Fruit fly (Drosophila melanogaster) whole organism, embryonic: ENCODE data around the gene CG7054.

Experiments
- BtbVII ChIP-seq: fragments of 200-800 bp; sonication (Bioruptor generic); optimal IDR thresholded peaks from 3 replicates; lab custom pipeline; 2017; ENCODE audit warnings: missing biosample characterization, mild to moderate bottlenecking, missing genetic modification characterization
- CG10654 ChIP-seq: fragments of 200-800 bp; sonication (Bioruptor generic); optimal IDR thresholded peaks from 2 replicates; lab custom pipeline; 2016; ENCODE audit warnings: missing biosample characterization, missing genetic modification characterization
- CG16779 ChIP-seq: fragments of 200-800 bp; sonication (Bioruptor generic); IDR thresholded peaks from 2 replicates; pipeline ENCODE4 v1.3.6; 2022; ENCODE audit warnings: missing biosample characterization, missing genetic modification characterization
- CG17186 ChIP-seq: fragments of 200-800 bp; sonication (Bioruptor generic); optimal IDR thresholded peaks from 3 replicates; lab custom pipeline; 2017; ENCODE audit warnings: missing biosample characterization, missing genetic modification reagents, missing genetic modification characterization
- CG17361 ChIP-seq: fragments of 200-800 bp; sonication (Bioruptor generic); IDR thresholded peaks from 3 replicates; pipeline ENCODE4 v1.3.6; 2022; ENCODE audit warnings: missing biosample characterization, missing genetic modification characterization
- CG17829 ChIP-seq: fragments of 200-800 bp; optimal IDR thresholded peaks from 2 replicates; lab custom pipeline; 2019; ENCODE audit warnings: missing biosample characterization, mild to moderate bottlenecking, missing genetic modification characterization, moderate library complexity
- CG30403 ChIP-seq: fragments of 200-800 bp; sonication (Bioruptor generic); optimal IDR thresholded peaks from 3 replicates; lab custom pipeline; 2016; ENCODE audit warnings: missing biosample characterization, missing genetic modification characterization
- CG31224 ChIP-seq: fragments of 200-800 bp; sonication (Bioruptor generic); IDR thresholded peaks from 2 replicates; pipeline ENCODE4 v1.3.6; 2022; ENCODE audit warnings: missing biosample characterization, missing genetic modification characterization
- CG3407 ChIP-seq: fragments of 200-800 bp; sonication (Bioruptor generic); optimal IDR thresholded peaks from 2 replicates; lab custom pipeline; 2018; ENCODE audit warnings: missing biosample characterization, mild to moderate bottlenecking, missing genetic modification characterization
- CG34224 ChIP-seq: fragments of 200-800 bp; sonication (Bioruptor generic); IDR thresholded peaks from 3 replicates; pipeline ENCODE4 v1.3.6; 2022; ENCODE audit warnings: missing biosample characterization, missing genetic modification characterization; ENCODE audit not compliant: partially characterized antibody
- CG8388 ChIP-seq: fragments of 200-800 bp; sonication (Bioruptor generic); optimal IDR thresholded peaks from 2 replicates; lab custom pipeline; 2019; ENCODE audit warnings: missing biosample characterization, mild to moderate bottlenecking, missing genetic modification characterization, moderate library complexity
- CG9932 ChIP-seq: fragments of 200-800 bp; sonication (Bioruptor generic); IDR thresholded peaks from 2 replicates; pipeline ENCODE4 v1.3.6; 2022; ENCODE audit warnings: missing biosample characterization, missing genetic modification characterization
- Camta ChIP-seq: fragments of 200-800 bp; sonication (Bioruptor generic); optimal IDR thresholded peaks from 2 replicates; lab custom pipeline; 2016; ENCODE audit warnings: missing biosample characterization, missing genetic modification characterization
- Dad ChIP-seq: fragments of 200-800 bp; sonication (Bioruptor generic); optimal IDR thresholded peaks from 3 replicates; lab custom pipeline; 2016; ENCODE audit warnings: missing biosample characterization, missing genetic modification characterization
- Dll ChIP-seq: fragments of 200-800 bp; sonication (Bioruptor generic); IDR thresholded peaks from 4 replicates; pipeline ENCODE4 v1.3.6; 2022; ENCODE audit warnings: missing biosample characterization, missing genetic modification characterization; ENCODE audit not compliant: partially characterized antibody
- E2f1 ChIP-seq: fragments of 200-800 bp; sonication (Bioruptor generic); IDR thresholded peaks from 2 replicates; pipeline ENCODE4 v1.3.6; 2022; ENCODE audit warnings: missing biosample characterization, missing genetic modification characterization
- Eip74EF ChIP-seq, 2 experiments: fragments of 200-800 bp in 1 of 2; fragments of >200 bp in 1 of 2; sonication (Bioruptor generic) in 1 of 2; optimal IDR thresholded peaks; 2 replicates each; lab custom pipeline; 2017 to 2019; ENCODE audit warnings: missing biosample characterization in 2 of 2, missing genetic modification characterization in 2 of 2, mild to moderate bottlenecking in 1 of 2, moderate library complexity in 1 of 2
- HLH54F ChIP-seq: fragments of 200-800 bp; sonication (Bioruptor generic); optimal IDR thresholded peaks from 3 replicates; lab custom pipeline; 2016; ENCODE audit warnings: missing biosample characterization, missing genetic modification characterization
- Hmr ChIP-seq: fragments of 200-800 bp; sonication (Bioruptor generic); optimal IDR thresholded peaks from 3 replicates; lab custom pipeline; 2017; ENCODE audit warnings: mild to moderate bottlenecking, missing biosample characterization, missing genetic modification reagents, missing genetic modification characterization
- Hmx ChIP-seq: fragments of 200-800 bp; sonication (Bioruptor generic); optimal IDR thresholded peaks from 2 replicates; lab custom pipeline; 2016; ENCODE audit warnings: missing biosample characterization, missing genetic modification characterization
- Hsf ChIP-seq: fragments of 200-800 bp; sonication (Bioruptor generic); optimal IDR thresholded peaks from 3 replicates; lab custom pipeline; 2016; ENCODE audit warnings: missing biosample characterization, missing genetic modification characterization
- Lhr ChIP-seq: fragments of 200-800 bp; sonication (Bioruptor generic); optimal IDR thresholded peaks from 3 replicates; lab custom pipeline; 2017; ENCODE audit warnings: mild to moderate bottlenecking, missing biosample characterization, missing genetic modification reagents, missing genetic modification characterization
- Lpt ChIP-seq: fragments of >200 bp; optimal IDR thresholded peaks from 2 replicates; lab custom pipeline; 2018; ENCODE audit warnings: missing biosample characterization, missing genetic modification characterization
- MBD-R2 ChIP-seq: fragments of 200-800 bp; sonication (Bioruptor generic); IDR thresholded peaks from 2 replicates; pipeline ENCODE4 v1.3.6; 2022; ENCODE audit warnings: missing biosample characterization, missing genetic modification characterization
- Oaz ChIP-seq: fragments of 200-800 bp; sonication (Bioruptor generic); IDR thresholded peaks from 2 replicates; pipeline ENCODE4 v1.3.6; 2022; ENCODE audit warnings: missing biosample characterization, missing genetic modification characterization
- Oli ChIP-seq: fragments of 200-800 bp; sonication (Bioruptor generic); optimal IDR thresholded peaks from 2 replicates; lab custom pipeline; 2018; ENCODE audit warnings: missing biosample characterization, mild to moderate bottlenecking, missing genetic modification characterization, moderate library complexity
- Pdp1 ChIP-seq, 2 experiments: fragments of 200-800 bp; sonication (Bioruptor generic); optimal IDR thresholded peaks; 3 replicates each; lab custom pipeline; 2016; ENCODE audit warnings: missing biosample characterization in 2 of 2, missing genetic modification characterization in 2 of 2, mild to moderate bottlenecking in 1 of 2, moderate library complexity in 1 of 2
- ara ChIP-seq: fragments of 200-800 bp; sonication (Bioruptor generic); IDR thresholded peaks from 2 replicates; pipeline ENCODE4 v1.3.6; 2022; ENCODE audit warnings: missing biosample characterization, missing genetic modification characterization
- bigmax ChIP-seq: fragments of 200-800 bp; sonication (Bioruptor generic); optimal IDR thresholded peaks from 2 replicates; lab custom pipeline; 2018; ENCODE audit warnings: missing biosample characterization, mild to moderate bottlenecking, missing genetic modification characterization
- cg ChIP-seq: fragments of 200-800 bp; sonication (Bioruptor generic); optimal IDR thresholded peaks from 3 replicates; lab custom pipeline; 2019; ENCODE audit warnings: missing biosample characterization, mild to moderate bottlenecking, missing genetic modification characterization, moderate library complexity
- croc ChIP-seq: fragments of 200-800 bp; sonication (Bioruptor generic); conservative IDR thresholded peaks from 3 replicates; pipeline ENCODE4 v1.3.6; 2022; ENCODE audit warnings: missing biosample characterization, missing genetic modification characterization
- fd102C ChIP-seq: fragments of 200-800 bp; sonication (Bioruptor generic); optimal IDR thresholded peaks from 2 replicates; lab custom pipeline; 2018; ENCODE audit warnings: missing biosample characterization, mild to moderate bottlenecking, missing genetic modification characterization, moderate library complexity
- gfzf ChIP-seq: fragments of 200-800 bp; sonication (Bioruptor generic); optimal IDR thresholded peaks from 2 replicates; lab custom pipeline; 2016; ENCODE audit warnings: missing biosample characterization, mild to moderate bottlenecking, missing genetic modification characterization, moderate library complexity
- grn ChIP-seq: fragments of 200-800 bp; sonication (Bioruptor generic); optimal IDR thresholded peaks from 3 replicates; lab custom pipeline; 2017; ENCODE audit warnings: missing biosample characterization, missing genetic modification characterization
- gsb ChIP-seq: fragments of 200-800 bp; sonication (Bioruptor generic); IDR thresholded peaks from 2 replicates; pipeline ENCODE4 v1.3.6; 2022; ENCODE audit warnings: missing biosample characterization, missing genetic modification characterization
- h ChIP-seq: fragments of >200 bp; optimal IDR thresholded peaks from 2 replicates; lab custom pipeline; 2017
- insv ChIP-seq, 2 experiments: fragments of 200-800 bp; sonication (Bioruptor generic); optimal IDR thresholded peaks; 3 replicates each; lab custom pipeline; 2016 to 2018; ENCODE audit warnings: missing biosample characterization in 2 of 2, missing genetic modification characterization in 2 of 2
- jing ChIP-seq: fragments of 200-800 bp; sonication (Bioruptor generic); optimal IDR thresholded peaks from 2 replicates; lab custom pipeline; 2018; ENCODE audit warnings: missing biosample characterization, mild to moderate bottlenecking, missing genetic modification characterization
- jumu ChIP-seq: fragments of 200-800 bp; sonication (Bioruptor generic); optimal IDR thresholded peaks from 3 replicates; lab custom pipeline; 2016; ENCODE audit warnings: missing biosample characterization, missing genetic modification characterization
- lbe ChIP-seq: fragments of 200-800 bp; sonication (Bioruptor generic); optimal IDR thresholded peaks from 2 replicates; lab custom pipeline; 2016; ENCODE audit warnings: missing biosample characterization, mild to moderate bottlenecking, missing genetic modification characterization
- lov ChIP-seq, 2 experiments: fragments of 200-800 bp in 1 of 2; fragments of >200 bp in 1 of 2; sonication (Bioruptor generic) in 1 of 2; IDR thresholded peaks in 1 of 2; optimal IDR thresholded peaks in 1 of 2; 2 replicates in 1 of 2; 3 replicates in 1 of 2; pipeline versions ENCODE4 v1.3.6 to Lab custom; 2017 to 2022; ENCODE audit warnings: missing biosample characterization in 1 of 2, missing genetic modification characterization in 1 of 2
- nau ChIP-seq: fragments of 200-800 bp; sonication (Bioruptor generic); optimal IDR thresholded peaks from 3 replicates; lab custom pipeline; 2017; ENCODE audit warnings: missing biosample characterization, mild to moderate bottlenecking, missing genetic modification characterization, missing genetic modification reagents
- peb ChIP-seq: fragments of 200-800 bp; sonication (Bioruptor generic); IDR thresholded peaks from 2 replicates; pipeline ENCODE4 v1.3.6; 2022; ENCODE audit warnings: missing biosample characterization, missing genetic modification characterization
- pho ChIP-seq: fragments of 200-800 bp; sonication (Bioruptor generic); optimal IDR thresholded peaks from 2 replicates; lab custom pipeline; 2016; ENCODE audit warnings: missing biosample characterization, missing genetic modification characterization
- sima ChIP-seq: fragments of 200-800 bp; sonication (Bioruptor generic); optimal IDR thresholded peaks from 2 replicates; lab custom pipeline; 2016; ENCODE audit warnings: missing biosample characterization, missing genetic modification characterization
- slou ChIP-seq: fragments of 200-800 bp; sonication (Bioruptor generic); optimal IDR thresholded peaks from 3 replicates; lab custom pipeline; 2016; ENCODE audit warnings: missing biosample characterization, missing genetic modification characterization
- sob ChIP-seq: fragments of 200-800 bp; sonication (Bioruptor generic); IDR thresholded peaks from 2 replicates; pipeline ENCODE4 v1.3.6; 2022; ENCODE audit warnings: missing biosample characterization, missing genetic modification characterization
- tin ChIP-seq: fragments of 200-800 bp; sonication (Bioruptor generic); optimal IDR thresholded peaks from 3 replicates; lab custom pipeline; 2016; ENCODE audit warnings: missing biosample characterization, missing genetic modification characterization
- tup ChIP-seq: fragments of 200-800 bp; sonication (Bioruptor generic); optimal IDR thresholded peaks from 2 replicates; lab custom pipeline; 2016; ENCODE audit warnings: missing biosample characterization, mild to moderate bottlenecking, missing genetic modification characterization, moderate library complexity
- twi ChIP-seq: fragments of 200-800 bp; optimal IDR thresholded peaks from 2 replicates; lab custom pipeline; 2019; ENCODE audit warnings: missing biosample characterization, mild to moderate bottlenecking, missing genetic modification characterization, moderate library complexity
- zfh1 ChIP-seq: fragments of 200-800 bp; sonication (Bioruptor generic); IDR thresholded peaks from 3 replicates; pipeline ENCODE4 v1.3.6; 2022; ENCODE audit warnings: missing biosample characterization, missing genetic modification characterization

CG7054 gene

dm6 chr3R:22421618-22422017 lies 43.2 kb upstream of the CG7054 start (continued):
- TF ChIP-seq insv (GFP tag; optimal IDR thresholded peaks at IDR 0.05; lab: Kevin White, UChicago) (no peak), E2f1 (GFP tag; lab: Robert Waterston, UW) (peak; percentile 80), Oli (tag; lab: Kevin White, UChicago) (no peak), MBD-R2 (GFP tag; lab: Robert Waterston, UW) (peak; percentile 54; the same call in 1 of the 2 replicates), Hsf (peak; percentile 23), CG10654 (peak; percentile 3), tup (GFP tag; lab: Kevin White, UChicago) (no peak), jing (no peak), h (lab: Kevin White, UChicago) (no peak), gfzf (no peak), CG17186 (GFP tag; lab: Kevin White, UChicago) (no peak), CG34224 (GFP tag; lab: Robert Waterston, UW) (no peak), CG30403 (GFP tag; lab: Kevin White, UChicago) (peak; percentile 62), CG3407 (GFP tag; lab: Kevin White, UChicago) (no peak), twi (tag; lab: Kevin White, UChicago) (peak; percentile 24), lbe (GFP tag; lab: Kevin White, UChicago) (peak; percentile 64), Oaz (GFP tag; lab: Robert Waterston, UW) (peak; percentile 35; the same call in 1 of the 2 replicates), HLH54F (peak; percentile 27), cg (GFP tag; lab: Kevin White, UChicago) (no peak), ara (GFP tag; lab: Robert Waterston, UW) (peak; percentile 43; the same call in 1 of the 2 replicates), Dad (GFP tag; lab: Kevin White, UChicago) (no peak), sima (GFP tag; lab: Kevin White, UChicago) (peak; percentile 27), Dll (GFP tag; lab: Robert Waterston, UW) (no peak), CG16779 (GFP tag; lab: Robert Waterston, UW) (no peak), bigmax (no peak), CG17829 (tag; lab: Kevin White, UChicago) (peak; percentile 41), peb (GFP tag; lab: Robert Waterston, UW) (no peak), CG17361 (GFP tag; lab: Robert Waterston, UW) (peak; percentile 47; the same call in 1 of the 3 replicates), gsb (peak; percentile 79), Hmx (GFP tag; lab: Kevin White, UChicago) (no peak), Camta (GFP tag; lab: Kevin White, UChicago) (peak; percentile 69), zfh1 (GFP tag; lab: Robert Waterston, UW) (peak; percentile 61; the same call in 2 of the 3 replicates), nau (GFP tag; lab: Kevin White, UChicago) (no peak), CG9932 (GFP tag; lab: Robert Waterston, UW) (peak; percentile 77), fd102C (GFP tag; lab: Kevin White, UChicago) (no peak), Pdp1 (GFP tag; optimal IDR thresholded peaks at IDR 0.05; lab: Kevin White, UChicago) (peak; percentile 67 to 75), croc (peak; percentile 32; the same call in 2 of the 3 replicates), grn (no peak), jumu (GFP tag; lab: Kevin White, UChicago) (no peak), CG31224 (GFP tag; lab: Robert Waterston, UW) (peak; percentile 54; the same call in 1 of the 2 replicates), slou (peak; percentile 17), pho (GFP tag; lab: Kevin White, UChicago) (peak; percentile 62), Eip74EF (GFP tag; optimal IDR thresholded peaks at IDR 0.05; lab: Kevin White, UChicago) (peak in 1 of 2 experiments; percentile 40), tin (GFP tag; lab: Kevin White, UChicago) (peak; percentile 59), Lhr (GFP tag; lab: Kevin White, UChicago) (no peak), lov (optimal IDR thresholded peaks at IDR 0.05; lab: Kevin White, UChicago) (no peak), lov (GFP tag; IDR thresholded peaks at IDR 0.05; lab: Robert Waterston, UW) (no peak), CG8388 (GFP tag; lab: Kevin White, UChicago) (peak; percentile 32), Hmr (GFP tag; lab: Kevin White, UChicago) (peak; percentile 56), BtbVII (no peak), sob (GFP tag; lab: Robert Waterston, UW) (peak; percentile 72), Lpt (no peak)
